Fruit fly (Drosophila melanogaster) whole organism, prepupa: Measurements from ENCODE around the gene Mcm3.

Experiments used
- Blimp-1 ChIP-seq: fragments of 200-800 bp; sonication (Bioruptor generic); optimal IDR thresholded peaks from 3 replicates; lab custom pipeline; 2017; ENCODE audit warnings: missing biosample characterization, missing genetic modification characterization, mild to moderate bottlenecking, moderate library complexity, missing genetic modification reagents
- CG10669 ChIP-seq: fragments of 200-800 bp; sonication (Bioruptor generic); optimal IDR thresholded peaks from 3 replicates; lab custom pipeline; 2018; ENCODE audit warnings: missing biosample characterization, mild to moderate bottlenecking, missing genetic modification characterization, moderate library complexity
- CG11294 ChIP-seq: fragments of 200-800 bp; sonication (Bioruptor generic); IDR thresholded peaks from 2 replicates; pipeline ENCODE4 v1.3.6; 2022; ENCODE audit warnings: missing biosample characterization, missing genetic modification characterization
- CG11762 ChIP-seq: fragments of 200-800 bp; sonication (Bioruptor generic); optimal IDR thresholded peaks from 3 replicates; lab custom pipeline; 2016; ENCODE audit warnings: missing biosample characterization, missing genetic modification characterization; ENCODE audit not compliant: insufficient read depth
- CG11902 ChIP-seq: fragments of 200-800 bp; sonication (Bioruptor generic); optimal IDR thresholded peaks from 3 replicates; lab custom pipeline; 2016; ENCODE audit warnings: missing biosample characterization, missing genetic modification characterization
- CG15336 ChIP-seq: fragments of 200-800 bp; sonication (Bioruptor generic); IDR thresholded peaks from 2 replicates; pipeline ENCODE4 v1.3.6; 2022; ENCODE audit warnings: missing biosample characterization, missing genetic modification characterization
- CG16779 ChIP-seq: fragments of 200-800 bp; sonication (Bioruptor generic); optimal IDR thresholded peaks from 3 replicates; lab custom pipeline; 2017; ENCODE audit warnings: missing biosample characterization, mild to moderate bottlenecking, missing genetic modification characterization
- CG3032 ChIP-seq: fragments of 200-800 bp; optimal IDR thresholded peaks from 2 replicates; lab custom pipeline; 2019; ENCODE audit warnings: missing biosample characterization, mild to moderate bottlenecking, missing genetic modification characterization, moderate library complexity
- CG4318 ChIP-seq: fragments of 200-800 bp; sonication (Bioruptor generic); optimal IDR thresholded peaks from 3 replicates; lab custom pipeline; 2017; ENCODE audit warnings: missing biosample characterization, mild to moderate bottlenecking, missing genetic modification characterization
- CG6276 ChIP-seq: fragments of 200-800 bp; sonication (Bioruptor generic); optimal IDR thresholded peaks from 2 replicates; lab custom pipeline; 2017; ENCODE audit warnings: missing biosample characterization, mild to moderate bottlenecking, missing genetic modification characterization
- CG6792 ChIP-seq: fragments of 200-800 bp; sonication (Bioruptor generic); optimal IDR thresholded peaks from 3 replicates; lab custom pipeline; 2016; ENCODE audit warnings: missing biosample characterization, missing genetic modification characterization
- CG6808 ChIP-seq: fragments of 200-800 bp; sonication (Bioruptor generic); optimal IDR thresholded peaks from 3 replicates; lab custom pipeline; 2017; ENCODE audit warnings: missing biosample characterization, missing genetic modification characterization, mild to moderate bottlenecking, moderate library complexity, missing genetic modification reagents
- CG7368 ChIP-seq: fragments of 200-800 bp; sonication (Bioruptor generic); optimal IDR thresholded peaks from 3 replicates; lab custom pipeline; 2016; ENCODE audit warnings: missing biosample characterization, missing genetic modification characterization
- CG8119 ChIP-seq: fragments of 200-800 bp; sonication (Bioruptor generic); IDR thresholded peaks from 3 replicates; pipeline ENCODE4 v1.3.6; 2022; ENCODE audit warnings: missing biosample characterization, missing genetic modification characterization
- CG8319 ChIP-seq: fragments of 200-800 bp; sonication (Bioruptor generic); optimal IDR thresholded peaks from 3 replicates; lab custom pipeline; 2016; ENCODE audit warnings: missing biosample characterization, missing genetic modification characterization
- CG8632 ChIP-seq: fragments of 200-800 bp; sonication (Bioruptor generic); optimal IDR thresholded peaks from 3 replicates; lab custom pipeline; 2016; ENCODE audit warnings: missing biosample characterization, missing genetic modification characterization
- CG9139 ChIP-seq: fragments of 200-800 bp; sonication (Bioruptor generic); optimal IDR thresholded peaks from 3 replicates; lab custom pipeline; 2017; ENCODE audit warnings: missing biosample characterization, mild to moderate bottlenecking, missing genetic modification characterization
- Eip75B ChIP-seq: fragments of 200-800 bp; sonication (Bioruptor generic); optimal IDR thresholded peaks from 3 replicates; lab custom pipeline; 2016; ENCODE audit warnings: missing biosample characterization, missing genetic modification characterization
- Eip78C ChIP-seq: fragments of 200-800 bp; sonication (Bioruptor generic); peaks from one replicate; lab custom pipeline; 2016; ENCODE audit warnings: missing biosample characterization, missing genetic modification characterization
- Eip93F ChIP-seq: fragments of 200-800 bp; sonication (Bioruptor generic); optimal IDR thresholded peaks from 2 replicates; lab custom pipeline; 2016; ENCODE audit warnings: missing biosample characterization, mild to moderate bottlenecking, missing genetic modification characterization
- Ets96B ChIP-seq: fragments of 200-800 bp; optimal IDR thresholded peaks from 2 replicates; lab custom pipeline; 2019; ENCODE audit warnings: missing biosample characterization, mild to moderate bottlenecking, missing genetic modification characterization, moderate library complexity
- Hr38 ChIP-seq: sonication (Bioruptor generic); optimal IDR thresholded peaks from 2 replicates; lab custom pipeline; 2016; ENCODE audit warnings: missing biosample characterization, missing genetic modification characterization
- Hr4 ChIP-seq: fragments of 200-800 bp; sonication (Bioruptor generic); optimal IDR thresholded peaks from 3 replicates; lab custom pipeline; 2016; ENCODE audit warnings: missing biosample characterization, missing genetic modification characterization
- Lpt ChIP-seq: fragments of 200-800 bp; sonication (Bioruptor generic); optimal IDR thresholded peaks from 3 replicates; lab custom pipeline; 2016; ENCODE audit warnings: missing biosample characterization, missing genetic modification characterization
- Met ChIP-seq: fragments of 200-800 bp; sonication (Bioruptor generic); optimal IDR thresholded peaks from 3 replicates; lab custom pipeline; 2016; ENCODE audit warnings: missing biosample characterization, missing genetic modification characterization
- OdsH ChIP-seq: fragments of 200-800 bp; sonication (Bioruptor generic); optimal IDR thresholded peaks from 3 replicates; lab custom pipeline; 2016; ENCODE audit warnings: missing biosample characterization, missing genetic modification characterization
- Sox14 ChIP-seq: fragments of 200-800 bp; sonication (Bioruptor generic); optimal IDR thresholded peaks from 3 replicates; lab custom pipeline; 2016; ENCODE audit warnings: missing biosample characterization, missing genetic modification characterization
- Sox15 ChIP-seq: fragments of 200-800 bp; sonication (Bioruptor generic); optimal IDR thresholded peaks from 3 replicates; lab custom pipeline; 2016; ENCODE audit warnings: missing biosample characterization, missing genetic modification characterization
- achi ChIP-seq: fragments of 200-800 bp; sonication (Bioruptor generic); optimal IDR thresholded peaks from 3 replicates; lab custom pipeline; 2016; ENCODE audit warnings: missing biosample characterization, missing genetic modification characterization
- dsx ChIP-seq: fragments of 200-800 bp; optimal IDR thresholded peaks from 3 replicates; lab custom pipeline; 2019; ENCODE audit warnings: missing biosample characterization, mild to moderate bottlenecking, missing genetic modification characterization, moderate library complexity; ENCODE audit not compliant: poor library complexity, severe bottlenecking
- esn ChIP-seq: fragments of 200-800 bp; sonication (Bioruptor generic); optimal IDR thresholded peaks from 2 replicates; lab custom pipeline; 2016; ENCODE audit warnings: missing biosample characterization, mild to moderate bottlenecking, missing genetic modification characterization, moderate library complexity
- fkh ChIP-seq: fragments of 200-800 bp; sonication (Bioruptor generic); optimal IDR thresholded peaks from 3 replicates; lab custom pipeline; 2017; ENCODE audit warnings: missing biosample characterization, mild to moderate bottlenecking, missing genetic modification characterization, moderate library complexity
- spab ChIP-seq: fragments of 200-800 bp; sonication (Bioruptor generic); optimal IDR thresholded peaks from 2 replicates; lab custom pipeline; 2017; ENCODE audit warnings: missing biosample characterization, mild to moderate bottlenecking, missing genetic modification characterization, missing genetic modification reagents
- ss ChIP-seq, 2 experiments: fragments of 200-800 bp; sonication (Bioruptor generic); optimal IDR thresholded peaks; 2 replicates in 1 of 2; 3 replicates in 1 of 2; lab custom pipeline; 2017 to 2018; ENCODE audit warnings: mild to moderate bottlenecking in 2 of 2, missing biosample characterization in 2 of 2, missing genetic modification characterization in 2 of 2, moderate library complexity in 1 of 2
- svp ChIP-seq: fragments of 200-800 bp; sonication (Bioruptor generic); peaks from one replicate; lab custom pipeline; 2016; ENCODE audit warnings: missing biosample characterization, missing genetic modification characterization
- vri ChIP-seq: fragments of 200-800 bp; sonication (Bioruptor generic); optimal IDR thresholded peaks from 3 replicates; lab custom pipeline; 2016; ENCODE audit warnings: missing biosample characterization, mild to moderate bottlenecking, missing genetic modification characterization

Mcm3 gene

dm6 chrX:5357035-5357434 is 33.4 kb downstream of the Mcm3 start:
- TF ChIP-seq esn (GFP tag; lab: Kevin White, UChicago) (no peak), CG8632 (GFP tag; lab: Kevin White, UChicago) (no peak), CG9139 (GFP tag; lab: Kevin White, UChicago) (no peak), ss (GFP tag; optimal IDR thresholded peaks at IDR 0.05; lab: Kevin White, UChicago) (no peak), Eip78C (GFP tag; lab: Kevin White, UChicago) (peak; percentile 13)

- TF ChIP-seq CG10669 (GFP tag; lab: Kevin White, UChicago) (no peak), fkh (GFP tag; lab: Kevin White, UChicago) (no peak), CG6808 (GFP tag; lab: Kevin White, UChicago) (no peak), Met (GFP tag; lab: Kevin White, UChicago) (no peak), Eip93F (no peak), Eip75B (GFP tag; lab: Kevin White, UChicago) (no peak), spab (no peak), CG11294 (GFP tag; lab: Robert Waterston, UW) (no peak), CG11902 (GFP tag; lab: Kevin White, UChicago) (no peak), achi (GFP tag; lab: Kevin White, UChicago) (no peak), CG4318 (GFP tag; lab: Kevin White, UChicago) (no peak)
These were observed 35.2 kb downstream of the Mcm3 start for dm6 chrX:5358813-5359212.

dm6 chrX:5363116-5363515 is 39.5 kb downstream of the Mcm3 start:
- TF ChIP-seq OdsH, result no peak
- peak; percentile 14 for TF ChIP-seq spab
- no peak for TF ChIP-seq CG11294 (GFP tag; lab: Robert Waterston, UW)
- no peak for TF ChIP-seq CG6792 (GFP tag; lab: Kevin White, UChicago)
- no peak for TF ChIP-seq Ets96B (tag; lab: Kevin White, UChicago)
- no peak for TF ChIP-seq ss (GFP tag; optimal IDR thresholded peaks at IDR 0.05; lab: Kevin White, UChicago)
- TF ChIP-seq dsx, result no peak
- no peak for TF ChIP-seq Sox14 (GFP tag; lab: Kevin White, UChicago)

dm6 chrX:5364031-5364430 is 40.4 kb downstream of the Mcm3 start:
- TF ChIP-seq svp (GFP tag; lab: Kevin White, UChicago), result no peak
- no peak for TF ChIP-seq CG15336
- TF ChIP-seq Eip93F, result no peak
- no peak for TF ChIP-seq CG11762 (GFP tag; lab: Kevin White, UChicago)
- TF ChIP-seq CG3032, result no peak
- TF ChIP-seq Hr4 (GFP tag; lab: Kevin White, UChicago), result no peak
- no peak for TF ChIP-seq CG6792 (GFP tag; lab: Kevin White, UChicago)
- TF ChIP-seq CG8319 (GFP tag; lab: Kevin White, UChicago), result no peak
- no peak for TF ChIP-seq Blimp-1 (GFP tag; lab: Kevin White, UChicago)
- no peak for TF ChIP-seq Sox14 (GFP tag; lab: Kevin White, UChicago)
- TF ChIP-seq CG6276, result no peak
- no peak for TF ChIP-seq Hr38
- TF ChIP-seq vri (GFP tag; lab: Kevin White, UChicago), result no peak
- TF ChIP-seq Sox15 (GFP tag; lab: Kevin White, UChicago), result no peak
- TF ChIP-seq CG16779 (tag; lab: Kevin White, UChicago), result no peak
- no peak for TF ChIP-seq esn (GFP tag; lab: Kevin White, UChicago)
- no peak for TF ChIP-seq Lpt (GFP tag; lab: Kevin White, UChicago)
- TF ChIP-seq CG8119 (GFP tag; lab: Robert Waterston, UW), result no peak
- no peak for TF ChIP-seq CG7368 (GFP tag; lab: Kevin White, UChicago)
